Worm (Caenorhabditis elegans): Measurements from ENCODE around the gene C35B1.7.

C35B1.7 gene

ce11 chrIV:4093087-4093486 is 15.8 kb upstream of the C35B1.7 start (continued):
- TF ChIP-seq ceh-24 (tag; optimal IDR thresholded peaks at IDR 0.05) (no peak), tbx-2 (tag; optimal IDR thresholded peaks at IDR 0.05) (peak; percentile 29), T23F11.4 (GFP tag; optimal IDR thresholded peaks at IDR 0.05) (no peak), F13H6.1 (tag; optimal IDR thresholded peaks at IDR 0.05) (peak; percentile 20), pha-2 (tag; optimal IDR thresholded peaks at IDR 0.05) (no peak), ceh-30 (tag; optimal IDR thresholded peaks at IDR 0.05) (no peak), ets-4 (tag; optimal IDR thresholded peaks at IDR 0.05) (no peak), hlh-15 (tag; optimal IDR thresholded peaks at IDR 0.05) (no peak), dve-1 (tag; optimal IDR thresholded peaks at IDR 0.05) (peak; percentile 21), fkh-6 (tag; optimal IDR thresholded peaks at IDR 0.05) (no peak)

- TF ChIP-seq pax-1 (tag; optimal IDR thresholded peaks at IDR 0.05) (no peak), unc-55 (GFP tag; optimal IDR thresholded peaks at IDR 0.05) (no peak), C08G9.2 (tag; optimal IDR thresholded peaks at IDR 0.05) (no peak), ceh-31 (tag; optimal IDR thresholded peaks at IDR 0.05) (no peak), ceh-24 (tag; optimal IDR thresholded peaks at IDR 0.05) (no peak), elt-2 (tag; optimal IDR thresholded peaks at IDR 0.05) (no peak), ztf-16 (tag; optimal IDR thresholded peaks at IDR 0.05) (no peak), pat-9 (tag; optimal IDR thresholded peaks at IDR 0.05) (no peak), ceh-19 (GFP tag; optimal IDR thresholded peaks at IDR 0.05) (no peak), hlh-6 (tag; optimal IDR thresholded peaks at IDR 0.05) (no peak), dve-1 (tag; optimal IDR thresholded peaks at IDR 0.05) (no peak), K09A11.1 (tag; optimal IDR thresholded peaks at IDR 0.05; ENCODE audit: insufficient read depth) (no peak), ceh-6 (GFP tag; optimal IDR thresholded peaks at IDR 0.05) (no peak), sdc-2 (tag; optimal IDR thresholded peaks at IDR 0.05) (no peak), fkh-10 (GFP tag; optimal IDR thresholded peaks at IDR 0.05) (no peak)
Measured at ce11 chrIV:4094364-4094763, 14.5 kb upstream of the C35B1.7 start.

- TF ChIP-seq ceh-9 (tag; optimal IDR thresholded peaks at IDR 0.05): no peak
- no peak for TF ChIP-seq che-1 (tag; optimal IDR thresholded peaks at IDR 0.05)
- no peak for TF ChIP-seq pax-1 (tag; optimal IDR thresholded peaks at IDR 0.05)
- TF ChIP-seq pros-1 (tag; optimal IDR thresholded peaks at IDR 0.05): no peak
- no peak for TF ChIP-seq gmeb-2 (tag; optimal IDR thresholded peaks at IDR 0.05)
- no peak for TF ChIP-seq C08G9.2 (tag; optimal IDR thresholded peaks at IDR 0.05)
- no peak for TF ChIP-seq sdc-2 (tag; optimal IDR thresholded peaks at IDR 0.05)
- TF ChIP-seq Y22D7AL.16 (tag; optimal IDR thresholded peaks at IDR 0.05): no peak
- TF ChIP-seq ceh-18 (tag; optimal IDR thresholded peaks at IDR 0.05): no peak
- no peak for TF ChIP-seq npax-4 (tag; optimal IDR thresholded peaks at IDR 0.05)
- TF ChIP-seq ref-2 (tag; optimal IDR thresholded peaks at IDR 0.05): no peak
- no peak for TF ChIP-seq madf-2 (tag; optimal IDR thresholded peaks at IDR 0.05)
- no peak for TF ChIP-seq sox-4 (tag; optimal IDR thresholded peaks at IDR 0.05)
- TF ChIP-seq odd-2 (tag; optimal IDR thresholded peaks at IDR 0.05): no peak
- no peak for TF ChIP-seq pag-3 (tag; optimal IDR thresholded peaks at IDR 0.05; ENCODE audit: borderline replicate concordance)
- TF ChIP-seq nhr-11 (tag; optimal IDR thresholded peaks at IDR 0.05): no peak
- TF ChIP-seq tbx-2 (tag; optimal IDR thresholded peaks at IDR 0.05): no peak
Measured at ce11 chrIV:4096940-4097339, 11.9 kb upstream of the C35B1.7 start.

ce11 chrIV:4099773-4100172 is 9.1 kb upstream of the C35B1.7 start:
- TF ChIP-seq che-1 (tag; optimal IDR thresholded peaks at IDR 0.05) (no peak), hlh-8 (tag; optimal IDR thresholded peaks at IDR 0.05) (no peak)

- no peak for TF ChIP-seq ceh-2 (tag; optimal IDR thresholded peaks at IDR 0.05)
- TF ChIP-seq odd-2 (tag; optimal IDR thresholded peaks at IDR 0.05): no peak
- TF ChIP-seq ztf-16 (tag; optimal IDR thresholded peaks at IDR 0.05): no peak
- no peak for TF ChIP-seq fax-1 (tag; optimal IDR thresholded peaks at IDR 0.05)
- TF ChIP-seq fkh-6 (tag; optimal IDR thresholded peaks at IDR 0.05): no peak
- TF ChIP-seq elt-2 (tag; optimal IDR thresholded peaks at IDR 0.05): no peak
- TF ChIP-seq sox-2 (GFP tag; IDR thresholded peaks at IDR 0.05): no peak
- TF ChIP-seq ama-1 (optimal IDR thresholded peaks at IDR 0.05): no peak
- TF ChIP-seq ceh-6 (GFP tag; optimal IDR thresholded peaks at IDR 0.05): no peak
- no peak for TF ChIP-seq Y22D7AL.16 (tag; optimal IDR thresholded peaks at IDR 0.05)
- no peak for TF ChIP-seq ceh-9 (tag; optimal IDR thresholded peaks at IDR 0.05)
- no peak for TF ChIP-seq npax-4 (tag; optimal IDR thresholded peaks at IDR 0.05)
- no peak for TF ChIP-seq tbx-2 (tag; optimal IDR thresholded peaks at IDR 0.05)
- TF ChIP-seq ceh-22 (tag; optimal IDR thresholded peaks at IDR 0.05): no peak
- TF ChIP-seq pha-2 (tag; optimal IDR thresholded peaks at IDR 0.05): no peak
- TF ChIP-seq ceh-45 (GFP tag; IDR thresholded peaks at IDR 0.05): no peak
- TF ChIP-seq ttx-3 (tag; optimal IDR thresholded peaks at IDR 0.05): no peak
- TF ChIP-seq madf-2 (tag; optimal IDR thresholded peaks at IDR 0.05): no peak
- TF ChIP-seq unc-86 (tag; optimal IDR thresholded peaks at IDR 0.05): no peak
Measured at ce11 chrIV:4102720-4103119, 6.1 kb upstream of the C35B1.7 start, which contains the start of gene ubc-1. TSS of gene ubc-1 (plus strand) at chrIV:4103020.
